Fruit fly (Drosophila melanogaster): ENCODE data around the gene HisRS.

Gene HisRS

dm6 chrX:18517415-18517814 is 2.2 kb downstream of the HisRS start (continued):
- no peak for TF ChIP-seq Eip74EF (GFP tag; optimal IDR thresholded peaks at IDR 0.05)
- 0 out of 3 replicates have a peak, but pooled peaks have one; percentile 38 for TF ChIP-seq CG3726 (GFP tag; IDR thresholded peaks at IDR 0.05)
- TF ChIP-seq H15 (GFP tag; IDR thresholded peaks at IDR 0.05): no peak
- no peak for TF ChIP-seq Asciz (GFP tag; optimal IDR thresholded peaks at IDR 0.05)
- TF ChIP-seq CG14050 (GFP tag; IDR thresholded peaks at IDR 0.05): no peak
- TF ChIP-seq Tbp (GFP tag; optimal IDR thresholded peaks at IDR 0.05): no peak
- no peak for TF ChIP-seq Oaz (GFP tag; IDR thresholded peaks at IDR 0.05)
- TF ChIP-seq disco-r (GFP tag; optimal IDR thresholded peaks at IDR 0.05): no peak
- TF ChIP-seq crc (GFP tag; optimal IDR thresholded peaks at IDR 0.05): no peak
- TF ChIP-seq Ptx1 (GFP tag; IDR thresholded peaks at IDR 0.05): peak; percentile 31; the same call in 1 of the 2 replicates
- peak; percentile 13 for TF ChIP-seq Sry-δ (GFP tag; optimal IDR thresholded peaks at IDR 0.05)
- TF ChIP-seq zfh1 (GFP tag; IDR thresholded peaks at IDR 0.05): peak; percentile 72
- TF ChIP-seq CG33557 (GFP tag; optimal IDR thresholded peaks at IDR 0.05): no peak
- peak; percentile 12 for TF ChIP-seq bcd (GFP tag; optimal IDR thresholded peaks at IDR 0.05)
- TF ChIP-seq chm (GFP tag; IDR thresholded peaks at IDR 0.05): peak; percentile 62; the same call in 1 of the 2 replicates
- no peak for TF ChIP-seq Sin3A (optimal IDR thresholded peaks at IDR 0.05)
- no peak for TF ChIP-seq CG10543 (GFP tag; optimal IDR thresholded peaks at IDR 0.05)
- no peak for TF ChIP-seq twi (tag; optimal IDR thresholded peaks at IDR 0.05)
- peak; percentile 49 for TF ChIP-seq NfI (GFP tag; optimal IDR thresholded peaks at IDR 0.05)
- no peak for TF ChIP-seq fru (optimal IDR thresholded peaks at IDR 0.05)
- TF ChIP-seq CG12219 (GFP tag; optimal IDR thresholded peaks at IDR 0.05): no peak
- TF ChIP-seq Awh (GFP tag; IDR thresholded peaks at IDR 0.05): peak; percentile 62; the same call in 1 of the 2 replicates
- TF ChIP-seq ttk (GFP tag; IDR thresholded peaks at IDR 0.05): peak; percentile 15; the same call in 1 of the 2 replicates
- no peak for TF ChIP-seq CG10209 (GFP tag; optimal IDR thresholded peaks at IDR 0.05)
- no peak for TF ChIP-seq seq (GFP tag; IDR thresholded peaks at IDR 0.05)
- TF ChIP-seq CG34422 (GFP tag; IDR thresholded peaks at IDR 0.05): 0 out of 3 replicates have a peak, but pooled peaks have one; percentile 56
- TF ChIP-seq CG11093 (GFP tag; IDR thresholded peaks at IDR 0.05): no peak
- no peak for TF ChIP-seq CG13424 (tag; optimal IDR thresholded peaks at IDR 0.05)
- no peak for TF ChIP-seq Hmx (GFP tag; optimal IDR thresholded peaks at IDR 0.05)
- TF ChIP-seq gcm (GFP tag; optimal IDR thresholded peaks at IDR 0.05): no peak
- no peak for TF ChIP-seq usp (GFP tag; optimal IDR thresholded peaks at IDR 0.05)
- TF ChIP-seq CG8388 (GFP tag; optimal IDR thresholded peaks at IDR 0.05): peak; percentile 6
- TF ChIP-seq CG7372 (GFP tag; IDR thresholded peaks at IDR 0.05): no peak
- TF ChIP-seq klu (GFP tag; IDR thresholded peaks at IDR 0.05): no peak
- TF ChIP-seq CG32772 (GFP tag; IDR thresholded peaks at IDR 0.05): peak; percentile 90
- TF ChIP-seq CkIIα-i1 (GFP tag; IDR thresholded peaks at IDR 0.05): no peak
- peak; percentile 46 for TF ChIP-seq az2 (GFP tag; optimal IDR thresholded peaks at IDR 0.05)
- TF ChIP-seq row (GFP tag; IDR thresholded peaks at IDR 0.05): peak; percentile 31; the same call in 1 of the 3 replicates
- TF ChIP-seq CrebB (tag; optimal IDR thresholded peaks at IDR 0.05): no peak
- peak; percentile 53 for TF ChIP-seq CG8290 (GFP tag; optimal IDR thresholded peaks at IDR 0.05)
- peak; percentile 19 to 78 for TF ChIP-seq CG8290 (tag; optimal IDR thresholded peaks at IDR 0.05)
- no peak for TF ChIP-seq bowl (GFP tag; IDR thresholded peaks at IDR 0.05)
- TF ChIP-seq CG8089 (GFP tag; optimal IDR thresholded peaks at IDR 0.05): no peak
- TF ChIP-seq Med (GFP tag): peak; percentile 87
- TF ChIP-seq GATAe (GFP tag; conservative IDR thresholded peaks at IDR 0.05): no peak
- peak; percentile 30 for TF ChIP-seq CG12659 (GFP tag; optimal IDR thresholded peaks at IDR 0.05)
- no peak for TF ChIP-seq maf-S (GFP tag; optimal IDR thresholded peaks at IDR 0.05)
- TF ChIP-seq Dek (tag; optimal IDR thresholded peaks at IDR 0.05): no peak
- no peak for TF ChIP-seq aop (GFP tag; IDR thresholded peaks at IDR 0.05)
- no peak for TF ChIP-seq oc (tag; optimal IDR thresholded peaks at IDR 0.05)
- TF ChIP-seq nom (GFP tag; optimal IDR thresholded peaks at IDR 0.05): no peak
- TF ChIP-seq tna (GFP tag; IDR thresholded peaks at IDR 0.05; ENCODE audit: partially characterized antibody): no peak; the same call in 1 of the 2 replicates
- no peak for TF ChIP-seq CG1832 (GFP tag; optimal IDR thresholded peaks at IDR 0.05)
